Fruit fly (Drosophila melanogaster): Measurements from ENCODE around the gene CG1387.

The CG1387 gene

DNA sequence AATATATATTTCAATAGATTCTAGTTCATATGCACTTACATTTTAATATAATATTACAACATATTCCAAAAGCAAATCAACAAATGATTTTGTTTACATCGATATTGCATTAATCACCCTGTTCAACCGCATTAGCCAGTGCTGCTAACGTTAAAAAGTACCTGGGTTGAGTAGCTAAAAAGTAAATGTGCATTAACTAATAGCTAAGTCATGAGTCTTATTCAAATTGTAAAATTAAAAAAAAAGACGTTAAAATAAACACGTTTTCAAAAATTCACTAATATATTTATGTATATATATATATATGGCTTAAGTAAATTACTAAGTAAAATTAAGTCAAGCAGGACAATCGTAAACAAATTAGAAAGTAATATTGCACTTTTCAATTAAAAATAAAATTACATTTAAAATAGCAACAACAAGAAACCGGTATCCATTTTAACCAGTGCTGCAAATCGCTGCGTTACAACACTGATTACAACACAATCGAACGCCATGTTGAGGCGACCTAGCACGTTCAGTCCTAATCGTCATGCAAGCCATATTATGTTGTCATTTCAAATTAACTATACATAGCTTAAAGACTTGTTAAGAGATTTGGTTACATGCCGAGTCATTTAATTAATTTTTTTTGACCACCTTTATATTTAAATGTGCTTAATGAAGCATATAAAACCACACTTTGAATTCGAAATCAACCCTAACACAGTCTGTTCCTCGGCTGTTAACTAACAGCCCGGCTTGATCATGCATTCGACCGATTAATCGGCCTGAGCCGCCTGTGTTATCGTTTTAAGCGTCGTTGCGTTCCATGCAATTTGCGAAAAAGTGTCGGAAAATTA lies 12.8 kb downstream of the CG1387 start, which contains the start of gene CG10555 (continued):
- TF ChIP-seq pdm3 (GFP tag; optimal IDR thresholded peaks at IDR 0.05) (peak; percentile 86), ss (GFP tag; optimal IDR thresholded peaks at IDR 0.05) (peak in 1 of 2 experiments; percentile 50), CG4318 (GFP tag; optimal IDR thresholded peaks at IDR 0.05) (peak; percentile 76), CG15336 (GFP tag; IDR thresholded peaks at IDR 0.05) (peak; percentile 70), Eip75B (GFP tag; optimal IDR thresholded peaks at IDR 0.05) (peak; percentile 59), CG7368 (GFP tag; optimal IDR thresholded peaks at IDR 0.05) (peak; percentile 36), CG6163 (GFP tag; IDR thresholded peaks at IDR 0.05) (peak; percentile 76), CG8119 (GFP tag; IDR thresholded peaks at IDR 0.05) (peak; percentile 67), dac (GFP tag; optimal IDR thresholded peaks at IDR 0.05) (peak; percentile 66), CG6792 (GFP tag; optimal IDR thresholded peaks at IDR 0.05) (peak; percentile 70), OdsH (GFP tag; optimal IDR thresholded peaks at IDR 0.05) (peak; percentile 74), Lpt (GFP tag; optimal IDR thresholded peaks at IDR 0.05) (peak; percentile 27), Ets96B (tag; optimal IDR thresholded peaks at IDR 0.05) (peak; percentile 54), Smox (GFP tag; optimal IDR thresholded peaks at IDR 0.05) (peak; percentile 78), CG32006 (GFP tag; optimal IDR thresholded peaks at IDR 0.05) (peak; percentile 79), CG6808 (GFP tag; optimal IDR thresholded peaks at IDR 0.05) (peak; percentile 65)

DNA sequence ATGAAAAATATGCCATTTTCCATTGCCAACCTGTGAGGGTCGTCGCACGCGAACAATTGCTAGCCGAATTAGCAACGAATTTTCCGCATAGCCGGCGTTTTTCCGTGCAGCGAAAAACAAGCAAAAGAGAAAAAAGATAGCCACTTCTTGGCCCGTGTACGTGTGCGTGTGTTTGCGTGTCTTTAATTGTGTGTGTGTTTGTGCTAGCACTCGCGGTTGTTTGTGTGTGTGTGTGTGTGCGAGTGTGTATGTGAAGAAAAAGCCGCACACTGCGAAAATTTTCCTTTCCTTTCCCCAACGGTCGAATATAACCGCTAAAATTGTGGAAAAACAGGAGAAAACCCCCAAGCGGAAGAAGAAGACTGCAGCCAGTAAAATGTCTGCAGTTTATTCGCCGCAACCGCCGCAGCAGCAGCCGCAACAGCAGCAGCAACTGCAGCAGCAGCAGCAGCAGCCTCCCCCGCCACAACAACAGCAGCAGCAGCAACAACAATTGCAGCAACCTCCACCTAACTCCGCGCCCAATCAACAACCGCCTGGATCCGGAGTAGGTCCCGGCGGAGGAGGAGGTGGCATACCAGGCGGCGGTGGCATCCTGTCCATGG lies 13.5 kb downstream of the CG1387 start:
- TF ChIP-seq CG11294 (GFP tag; IDR thresholded peaks at IDR 0.05), result 0 out of 2 replicates have a peak, but pooled peaks have one; percentile 5
- TF ChIP-seq Eip93F (GFP tag; optimal IDR thresholded peaks at IDR 0.05), result no peak
- TF ChIP-seq fd59A (GFP tag; optimal IDR thresholded peaks at IDR 0.05), result no peak
- no peak for TF ChIP-seq Lpt (GFP tag; optimal IDR thresholded peaks at IDR 0.05)
- TF ChIP-seq CG3919 (GFP tag; optimal IDR thresholded peaks at IDR 0.05), result peak; percentile 43
- TF ChIP-seq CG34406 (GFP tag; optimal IDR thresholded peaks at IDR 0.05), result no peak
- peak; percentile 20 for TF ChIP-seq Eip78C (GFP tag)
- peak in 1 of 2 experiments; percentile 6 for TF ChIP-seq ss (GFP tag; optimal IDR thresholded peaks at IDR 0.05)
- no peak for TF ChIP-seq fkh (GFP tag; optimal IDR thresholded peaks at IDR 0.05)

DNA sequence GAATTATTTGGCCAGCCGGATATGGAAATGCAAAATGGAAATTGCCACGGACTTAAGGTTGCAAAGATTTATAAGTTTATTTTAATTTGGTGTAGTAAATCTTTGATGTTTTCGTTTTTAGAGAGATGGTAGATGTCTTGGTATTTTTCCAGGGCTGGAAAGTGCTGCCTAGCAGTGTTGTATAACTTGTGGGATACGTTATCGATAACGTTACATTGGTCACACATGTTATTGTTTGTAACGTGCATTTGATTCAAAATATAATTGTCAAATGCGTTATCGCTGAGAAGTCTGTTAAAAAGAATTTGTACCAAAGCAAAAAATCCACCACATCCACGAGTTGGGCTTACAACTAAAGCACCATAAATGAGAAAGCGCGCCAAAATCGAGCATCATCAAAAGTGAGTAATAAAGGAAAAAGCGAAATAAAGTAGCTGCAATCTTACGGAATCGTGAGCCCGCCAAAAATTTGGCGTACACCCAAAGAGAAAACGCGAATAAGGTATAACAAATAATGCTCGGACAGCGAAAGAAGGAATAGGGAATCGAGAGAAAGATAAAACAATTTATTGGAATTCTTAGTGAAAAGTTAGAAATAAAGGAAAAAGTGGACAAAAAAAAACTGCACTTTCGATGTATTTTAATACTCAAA lies 21.7 kb downstream of the CG1387 start, which contains the start of gene PIG-T:
PIG-T (minus strand) TSS at position 140 of the 652 bp plus-strand sequence.
- TF ChIP-seq spab (GFP tag; optimal IDR thresholded peaks at IDR 0.05) (no peak), Eip78C (GFP tag) (peak; percentile 15), CG1621 (tag; optimal IDR thresholded peaks at IDR 0.05) (no peak), CG11902 (GFP tag; optimal IDR thresholded peaks at IDR 0.05) (no peak), topi (GFP tag; optimal IDR thresholded peaks at IDR 0.05) (no peak), CG3919 (GFP tag; optimal IDR thresholded peaks at IDR 0.05) (peak; percentile 2)

DNA sequence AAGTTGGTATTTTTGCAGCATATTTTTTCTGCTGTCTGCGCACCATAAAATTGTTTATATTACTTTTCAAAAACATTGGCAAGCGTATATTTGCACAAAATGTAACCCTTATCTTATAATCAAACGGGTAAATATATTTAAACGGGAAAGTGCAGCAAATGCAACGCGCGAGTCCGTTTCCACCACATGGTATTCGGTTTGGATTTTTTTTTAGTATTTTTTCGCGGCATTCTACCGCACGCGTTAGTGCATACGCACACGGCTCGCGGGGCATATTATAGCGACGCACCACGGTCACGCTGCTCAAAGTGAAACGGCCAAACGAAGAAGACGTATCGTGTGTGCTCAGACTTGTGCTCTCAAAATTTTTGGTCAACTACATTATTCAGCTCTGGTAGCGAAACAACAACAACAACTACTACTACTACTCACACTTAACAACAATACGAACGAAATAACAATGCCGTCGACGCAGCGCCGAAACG lies 23.4 kb downstream of the CG1387 start, which contains the start of gene Trf2:
Trf2 (plus strand) TSS at position 302 of the 485 bp plus-strand sequence.
- TF ChIP-seq eg (GFP tag; IDR thresholded peaks at IDR 0.05) (0 out of 3 replicates have a peak, but pooled peaks have one; percentile 14), dsx (GFP tag; optimal IDR thresholded peaks at IDR 0.05; ENCODE audit: poor library complexity, severe bottlenecking) (no peak), CG3919 (GFP tag; optimal IDR thresholded peaks at IDR 0.05) (peak; percentile 30), Ets21C (GFP tag; optimal IDR thresholded peaks at IDR 0.05) (no peak), esn (GFP tag; optimal IDR thresholded peaks at IDR 0.05) (peak; percentile 27), CG10669 (GFP tag; optimal IDR thresholded peaks at IDR 0.05) (no peak), CG31627 (GFP tag; optimal IDR thresholded peaks at IDR 0.05) (no peak), Sox14 (GFP tag; optimal IDR thresholded peaks at IDR 0.05) (peak; percentile 17), Eip78C (GFP tag) (peak; percentile 49)

Data from whole organism, prepupa.